Worm (Caenorhabditis elegans) whole organism, mixed stage, embryonic: ENCODE results near the gene C29E4.17.
"Not testable (repeated sequence)": the region's sequence is repeated elsewhere in the genome, so short reads cannot be mapped to it uniquely, and the experiment has no call there.

ENCODE experiments used
- ceh-43 ChIP-seq: fragments of 200-800 bp; sonication (Bioruptor generic); optimal IDR thresholded peaks from 2 replicates; lab custom pipeline; 2018; ENCODE audit warnings: mild to moderate bottlenecking, missing genetic modification characterization, moderate library complexity, missing compliant biosample characterization
- elt-1 ChIP-seq: sonication (generic microtip); optimal IDR thresholded peaks from 2 replicates; lab custom pipeline; 2017; ENCODE audit warnings: missing genetic modification characterization, mild to moderate bottlenecking, missing compliant biosample characterization, antibody characterized with exemption, moderate library complexity, borderline replicate concordance; ENCODE audit not compliant: insufficient read depth
- lsy-2 ChIP-seq: fragments of 150-350 bp; optimal IDR thresholded peaks from 2 replicates; lab custom pipeline; 2014; ENCODE audit warnings: missing biosample characterization, missing genetic modification characterization
- mep-1 ChIP-seq: fragments of 150-350 bp; optimal IDR thresholded peaks from 2 replicates; lab custom pipeline; 2017; ENCODE audit warnings: missing biosample characterization, missing genetic modification reagents, missing genetic modification characterization, inconsistent platforms
- nhr-237 ChIP-seq: fragments of 150-350 bp; optimal IDR thresholded peaks from 2 replicates; lab custom pipeline; 2014; ENCODE audit warnings: missing biosample characterization, missing genetic modification characterization
- nhr-28 ChIP-seq: fragments of 150-350 bp; optimal IDR thresholded peaks from 2 replicates; lab custom pipeline; 2014; ENCODE audit warnings: missing biosample characterization, missing genetic modification characterization
- pha-4 ChIP-seq: fragments of 150-350 bp; optimal IDR thresholded peaks from 2 replicates; lab custom pipeline; 2018; ENCODE audit warnings: missing biosample characterization, missing genetic modification reagents, missing genetic modification characterization
- sem-2 ChIP-seq: fragments of 200-800 bp; sonication (Bioruptor generic); optimal IDR thresholded peaks from 2 replicates; lab custom pipeline; 2018; ENCODE audit warnings: mild to moderate bottlenecking, missing genetic modification characterization, missing compliant biosample characterization
- snpc-4 ChIP-seq: fragments of 150-350 bp; optimal IDR thresholded peaks from 2 replicates; lab custom pipeline; 2014; ENCODE audit warnings: missing biosample characterization, missing genetic modification characterization
- unc-62 ChIP-seq: fragments of 150-350 bp; optimal IDR thresholded peaks from 2 replicates; lab custom pipeline; 2014; ENCODE audit warnings: missing biosample characterization, missing genetic modification reagents, missing genetic modification characterization
- ztf-11 ChIP-seq: fragments of 150-350 bp; optimal IDR thresholded peaks from 2 replicates; lab custom pipeline; 2014; ENCODE audit warnings: missing biosample characterization, missing genetic modification characterization

DNA sequence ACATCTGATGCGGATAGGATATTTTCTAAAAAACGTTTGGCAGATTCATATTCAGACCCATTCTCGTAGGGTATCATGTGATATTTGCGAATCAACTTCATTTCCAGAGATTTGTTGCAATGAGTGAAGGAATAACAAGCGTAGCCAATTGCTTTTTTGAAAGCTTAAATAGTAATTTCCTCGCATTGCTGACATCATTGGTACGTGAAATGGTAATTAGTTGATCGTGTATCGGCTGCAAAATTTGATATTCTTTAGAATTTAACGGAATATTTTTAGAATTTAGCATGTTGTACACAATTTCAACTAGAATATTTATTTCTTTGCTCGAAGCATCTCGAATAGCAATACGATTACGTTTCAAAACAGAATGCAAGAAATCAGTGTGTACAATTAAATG lies 40.3 kb downstream of the C29E4.17 start, which contains the start of gene F54H12.4:
- not testable (repeated sequence) for TF ChIP-seq nhr-28 (tag; lab: Kevin White, UChicago); lsy-2 (tag; lab: Kevin White, UChicago); ceh-43; snpc-4 (tag; lab: Kevin White, UChicago); ztf-11; nhr-237 (tag; lab: Kevin White, UChicago); pha-4 (tag; lab: Kevin White, UChicago); elt-1; unc-62 (GFP tag; lab: Kevin White, UChicago); sem-2 (GFP tag; lab: Kevin White, UChicago); mep-1 (tag; lab: Kevin White, UChicago)
